Worm (Caenorhabditis elegans) whole organism, young adult: ENCODE results near the gene C55A1.4.

Source experiments
- D2030.7 ChIP-seq: fragments of 200-800 bp; sonication (Bioruptor generic); IDR thresholded peaks from 2 replicates; pipeline ENCODE4 v1.3.6; 2022; ENCODE audit warnings: missing genetic modification reagents, missing genetic modification characterization, missing compliant biosample characterization
- F22D6.2 ChIP-seq: sonication (generic microtip); optimal IDR thresholded peaks from 2 replicates; lab custom pipeline; 2016; ENCODE audit warnings: mild to moderate bottlenecking, missing genetic modification characterization, missing compliant biosample characterization
- F23B12.7 ChIP-seq: sonication (generic microtip); optimal IDR thresholded peaks from 2 replicates; lab custom pipeline; 2017; ENCODE audit warnings: missing genetic modification characterization, mild to moderate bottlenecking, missing compliant biosample characterization, antibody characterized with exemption, moderate library complexity; ENCODE audit not compliant: insufficient read depth
- F55B11.4 ChIP-seq: sonication (generic microtip); optimal IDR thresholded peaks from 2 replicates; lab custom pipeline; 2016; ENCODE audit warnings: missing compliant biosample characterization, missing genetic modification characterization, borderline replicate concordance; ENCODE audit not compliant: insufficient read depth
- Y53F4B.3 ChIP-seq: fragments of 200-800 bp; sonication (Bioruptor generic); IDR thresholded peaks from 2 replicates; pipeline ENCODE4 v1.3.6; 2022; ENCODE audit warnings: missing genetic modification reagents, missing genetic modification characterization, missing compliant biosample characterization
- akir-1 ChIP-seq: fragments of 200-800 bp; sonication (Bioruptor generic); optimal IDR thresholded peaks from 2 replicates; lab custom pipeline; 2018; ENCODE audit warnings: mild to moderate bottlenecking, missing genetic modification characterization, moderate library complexity, missing compliant biosample characterization
- ama-1 ChIP-seq, 3 experiments: fragments of 150-350 bp in 1 of 3; sonication (generic microtip) in 2 of 3; optimal IDR thresholded peaks; 2 replicates each; lab custom pipeline; 2014 to 2018; ENCODE audit warnings: missing biosample characterization in 2 of 3, missing genetic modification characterization in 2 of 3, missing genetic modification reagents in 2 of 3
- athp-1 ChIP-seq: sonication (generic microtip); optimal IDR thresholded peaks from 2 replicates; lab custom pipeline; 2017; ENCODE audit warnings: mild to moderate bottlenecking, missing genetic modification characterization, missing compliant biosample characterization
- attf-3 ChIP-seq: fragments of 200-800 bp; sonication (Bioruptor generic); conservative IDR thresholded peaks from 2 replicates; pipeline ENCODE4 v1.3.6; 2022; ENCODE audit warnings: missing genetic modification reagents, missing genetic modification characterization, missing compliant biosample characterization
- cebp-2 ChIP-seq: fragments of 200-800 bp; sonication (Bioruptor generic); IDR thresholded peaks from 2 replicates; pipeline ENCODE4 v1.3.6; 2022; ENCODE audit warnings: missing genetic modification characterization, missing compliant biosample characterization
- chd-7 ChIP-seq: sonication (generic microtip); optimal IDR thresholded peaks from 2 replicates; lab custom pipeline; 2016; ENCODE audit warnings: mild to moderate bottlenecking, missing genetic modification characterization, moderate library complexity, missing compliant biosample characterization
- dpl-1 ChIP-seq: fragments of 150-350 bp; optimal IDR thresholded peaks from 2 replicates; lab custom pipeline; 2014; ENCODE audit warnings: missing biosample characterization, missing genetic modification reagents, missing genetic modification characterization
- egl-18 ChIP-seq: fragments of 200-800 bp; sonication (Bioruptor generic); IDR thresholded peaks from 2 replicates; pipeline ENCODE4 v1.3.6; 2022; ENCODE audit warnings: missing genetic modification reagents, missing genetic modification characterization, missing compliant biosample characterization
- ets-4 ChIP-seq: fragments of 200-800 bp; sonication (Bioruptor generic); optimal IDR thresholded peaks from 2 replicates; lab custom pipeline; 2018; ENCODE audit warnings: mild to moderate bottlenecking, missing genetic modification characterization, missing compliant biosample characterization
- gei-17 ChIP-seq: fragments of 200-800 bp; sonication (Bioruptor generic); optimal IDR thresholded peaks from 2 replicates; lab custom pipeline; 2018; ENCODE audit warnings: mild to moderate bottlenecking, missing genetic modification characterization, missing compliant biosample characterization
- let-607 ChIP-seq, 2 experiments: fragments of 200-800 bp in 1 of 2; sonication (Bioruptor generic) in 1 of 2; sonication (generic microtip) in 1 of 2; optimal IDR thresholded peaks; 2 replicates each; lab custom pipeline; 2016 to 2018; ENCODE audit warnings: mild to moderate bottlenecking in 2 of 2, missing compliant biosample characterization in 2 of 2, missing genetic modification characterization in 2 of 2, moderate library complexity in 2 of 2, missing genotype in 1 of 2
- lin-26 ChIP-seq: fragments of 200-800 bp; sonication (Bioruptor generic); IDR thresholded peaks from 2 replicates; pipeline ENCODE4 v1.3.6; 2022; ENCODE audit warnings: missing genetic modification reagents, missing genetic modification characterization, missing compliant biosample characterization
- lin-54 ChIP-seq: fragments of 200-800 bp; sonication (Bioruptor generic); optimal IDR thresholded peaks from 2 replicates; lab custom pipeline; 2018; ENCODE audit warnings: mild to moderate bottlenecking, missing genetic modification characterization, missing compliant biosample characterization
- lsl-1 ChIP-seq: fragments of 200-800 bp; sonication (Bioruptor generic); optimal IDR thresholded peaks from 2 replicates; lab custom pipeline; 2018; ENCODE audit warnings: mild to moderate bottlenecking, missing genetic modification characterization, moderate library complexity, missing compliant biosample characterization
- lsy-27 ChIP-seq: sonication (generic microtip); optimal IDR thresholded peaks from 2 replicates; lab custom pipeline; 2017; ENCODE audit warnings: missing genetic modification characterization, mild to moderate bottlenecking, missing compliant biosample characterization, antibody characterized with exemption, missing genotype, borderline replicate concordance; ENCODE audit not compliant: insufficient read depth
- madf-6 ChIP-seq: fragments of 200-800 bp; sonication (Bioruptor generic); IDR thresholded peaks from 2 replicates; pipeline ENCODE4 v1.3.6; 2022; ENCODE audit warnings: missing genetic modification reagents, missing genetic modification characterization, missing compliant biosample characterization
- nfyb-1 ChIP-seq: fragments of 200-800 bp; sonication (Bioruptor generic); IDR thresholded peaks from 2 replicates; pipeline ENCODE4 v1.3.6; 2022; ENCODE audit warnings: missing genetic modification reagents, missing genetic modification characterization, missing compliant biosample characterization
- nhr-80 ChIP-seq: sonication (generic microtip); optimal IDR thresholded peaks from 2 replicates; lab custom pipeline; 2016; ENCODE audit warnings: missing genetic modification characterization, missing compliant biosample characterization
- nhr-90 ChIP-seq: sonication (generic microtip); optimal IDR thresholded peaks from 2 replicates; lab custom pipeline; 2016; ENCODE audit warnings: missing genotype, mild to moderate bottlenecking, missing genetic modification characterization, missing compliant biosample characterization
- pbrm-1 ChIP-seq: fragments of 200-800 bp; sonication (Bioruptor generic); IDR thresholded peaks from 2 replicates; pipeline ENCODE4 v1.3.6; 2022; ENCODE audit warnings: missing genetic modification reagents, missing genetic modification characterization, missing compliant biosample characterization
- pha-4 ChIP-seq: fragments of 150-350 bp; sonication (generic microtip); optimal IDR thresholded peaks from 2 replicates; lab custom pipeline; 2014; ENCODE audit warnings: missing biosample characterization, missing genetic modification reagents, missing genetic modification characterization
- rpc-1 ChIP-seq, 2 experiments: fragments of 150-350 bp in 1 of 2; sonication (generic microtip) in 1 of 2; optimal IDR thresholded peaks; 2 replicates each; lab custom pipeline; 2014 to 2018; ENCODE audit warnings: missing biosample characterization in 1 of 2, missing genetic modification characterization in 1 of 2, missing genetic modification reagents in 1 of 2, missing genotype in 1 of 2
- sptf-2 ChIP-seq: fragments of 200-800 bp; sonication (Bioruptor generic); optimal IDR thresholded peaks from 2 replicates; lab custom pipeline; 2018; ENCODE audit warnings: mild to moderate bottlenecking, missing genetic modification characterization, missing compliant biosample characterization
- xnd-1 ChIP-seq: sonication (generic microtip); optimal IDR thresholded peaks from 2 replicates; lab custom pipeline; 2016; ENCODE audit warnings: missing genotype, missing genetic modification reagents, missing genetic modification characterization, missing compliant biosample characterization
- ztf-26 ChIP-seq: sonication (generic microtip); optimal IDR thresholded peaks from 2 replicates; lab custom pipeline; 2017; ENCODE audit warnings: missing genetic modification characterization, missing compliant biosample characterization

Gene C55A1.4

DNA sequence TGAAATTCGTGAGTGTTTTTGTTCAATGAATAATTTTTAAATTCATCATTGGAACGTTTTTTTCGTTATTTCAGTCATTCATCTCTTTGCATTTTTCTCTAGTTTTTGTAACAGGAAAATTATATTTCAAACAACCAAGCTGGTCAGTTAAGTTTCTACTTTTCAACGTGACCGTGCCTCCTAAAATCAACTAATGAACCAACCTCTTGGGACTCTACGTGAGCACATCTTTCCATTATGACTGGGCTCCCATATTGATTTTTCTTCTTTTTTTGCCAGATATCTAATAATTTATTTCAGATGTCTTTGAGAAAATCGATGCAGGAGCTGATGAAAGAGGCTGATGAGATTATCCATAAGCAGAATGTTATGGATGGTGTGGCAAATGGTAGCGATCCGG, 17.5 kb downstream of the C55A1.4 start, which contains the start of gene C55A1.11 (continued):
- TF ChIP-seq nhr-90 (tag; lab: Kevin White, UChicago) (no peak), lin-26 (GFP tag; lab: Robert Waterston, UW) (no peak), pbrm-1 (no peak), ets-4 (no peak), sptf-2 (GFP tag; lab: Kevin White, UChicago) (no peak)
- TF ChIP-seq, all 124 proteins: peak for 0

- TF ChIP-seq D2030.7 (no peak), sptf-2 (GFP tag; lab: Kevin White, UChicago) (no peak), athp-1 (tag; lab: Kevin White, UChicago) (no peak), dpl-1 (GFP tag; lab: Kevin White, UChicago) (no peak), lsy-27 (tag; lab: Kevin White, UChicago) (no peak), pha-4 (tag; lab: Kevin White, UChicago) (no peak), ztf-26 (no peak), chd-7 (tag; lab: Kevin White, UChicago) (no peak), lin-54 (GFP tag; lab: Kevin White, UChicago) (no peak), nhr-80 (tag; lab: Kevin White, UChicago) (no peak), ama-1 (optimal IDR thresholded peaks at IDR 0.05; lab: Kevin White, UChicago) (no peak), ama-1 (GFP tag; optimal IDR thresholded peaks at IDR 0.05; lab: Kevin White, UChicago) (no peak), cebp-2 (GFP tag; lab: Robert Waterston, UW) (no peak), akir-1 (GFP tag; lab: Kevin White, UChicago) (no peak)
- TF ChIP-seq, all 124 proteins: peak for 0
Measured at ce11 chrV:15621518-15621917, 21.6 kb downstream of the C55A1.4 start, which contains the start of gene C55A1.1. C55A1.1 (plus strand) TSS chrV:15621818.

ce11 chrV:15614534-15614933, 28.6 kb downstream of the C55A1.4 start:
- TF ChIP-seq gei-17 (GFP tag; lab: Kevin White, UChicago), result no peak
- no peak for TF ChIP-seq F23B12.7 (tag; lab: Kevin White, UChicago)
- TF ChIP-seq lsl-1 (GFP tag; lab: Kevin White, UChicago), result no peak
- no peak for TF ChIP-seq let-607 (tag; optimal IDR thresholded peaks at IDR 0.05; lab: Kevin White, UChicago)
- no peak for TF ChIP-seq nfyb-1 (GFP tag; lab: Robert Waterston, UW)
- TF ChIP-seq attf-3, result no peak
- no peak for TF ChIP-seq rpc-1 (optimal IDR thresholded peaks at IDR 0.05; lab: Kevin White, UChicago)
- TF ChIP-seq rpc-1 (tag; optimal IDR thresholded peaks at IDR 0.05; lab: Kevin White, UChicago), result no peak
- TF ChIP-seq F55B11.4 (tag; lab: Kevin White, UChicago), result no peak
- no peak for TF ChIP-seq F22D6.2 (tag; lab: Kevin White, UChicago)
- TF ChIP-seq madf-6 (GFP tag; lab: Robert Waterston, UW), result no peak

- TF ChIP-seq lsy-27 (tag; lab: Kevin White, UChicago) (no peak), egl-18 (GFP tag; lab: Robert Waterston, UW) (no peak), attf-3 (no peak), Y53F4B.3 (GFP tag; lab: Robert Waterston, UW) (no peak), xnd-1 (tag; lab: Kevin White, UChicago) (no peak)
- TF ChIP-seq, all 124 proteins: peak for 0
Measured at ce11 chrV:15612886-15613285, 30.2 kb downstream of the C55A1.4 start, which contains the start of gene str-263. str-263 (plus strand) TSS chrV:15613186.
